Worm (Caenorhabditis elegans) whole organism, L3 larva: ENCODE results near the gene ZC239.4.
"Not testable (repeated sequence)": the region's sequence is repeated elsewhere in the genome, so short reads cannot be mapped to it uniquely, and the experiment has no call there.

Experiments
- R02D3.7 ChIP-seq: fragments of 150-350 bp; optimal IDR thresholded peaks from 2 replicates; lab custom pipeline; 2014; ENCODE audit warnings: missing biosample characterization, missing genetic modification characterization
- aly-2 ChIP-seq: fragments of 150-350 bp; optimal IDR thresholded peaks from 2 replicates; lab custom pipeline; 2014; ENCODE audit warnings: missing biosample characterization, missing genetic modification characterization
- ama-1 ChIP-seq: fragments of 150-350 bp; optimal IDR thresholded peaks from 2 replicates; lab custom pipeline; 2018
- ceh-16 ChIP-seq: sonication (generic microtip); optimal IDR thresholded peaks from 2 replicates; lab custom pipeline; 2017; ENCODE audit warnings: missing biosample characterization, missing genetic modification characterization
- ceh-28 ChIP-seq: fragments of 150-350 bp; optimal IDR thresholded peaks from 2 replicates; lab custom pipeline; 2014; ENCODE audit warnings: missing biosample characterization, missing genetic modification reagents, missing genetic modification characterization
- ceh-82 ChIP-seq: fragments of 150-350 bp; optimal IDR thresholded peaks from 2 replicates; lab custom pipeline; 2014; ENCODE audit warnings: missing biosample characterization, missing genetic modification characterization
- egl-5 ChIP-seq: fragments of 150-350 bp; optimal IDR thresholded peaks from 2 replicates; lab custom pipeline; 2017; ENCODE audit warnings: missing biosample characterization, missing genetic modification reagents, missing genetic modification characterization, inconsistent platforms
- elt-1 ChIP-seq: fragments of 150-350 bp; optimal IDR thresholded peaks from 2 replicates; lab custom pipeline; 2014; ENCODE audit warnings: missing biosample characterization, missing genetic modification characterization
- elt-2 ChIP-seq: sonication (generic microtip); optimal IDR thresholded peaks from 2 replicates; lab custom pipeline; 2016; ENCODE audit warnings: missing genetic modification reagents, mild to moderate bottlenecking, missing genetic modification characterization, missing compliant biosample characterization
- elt-3 ChIP-seq, 3 experiments: fragments of 150-350 bp in 1 of 3; sonication (generic microtip) in 2 of 3; optimal IDR thresholded peaks; 2 replicates in 2 of 3; 4 replicates in 1 of 3; lab custom pipeline; 2014 to 2017; ENCODE audit warnings: missing biosample characterization in 3 of 3, missing genetic modification characterization in 3 of 3
- fkh-10 ChIP-seq: sonication (generic microtip); optimal IDR thresholded peaks from 2 replicates; lab custom pipeline; 2017; ENCODE audit warnings: missing biosample characterization, missing genetic modification reagents, missing genetic modification characterization
- fos-1 ChIP-seq: fragments of 150-350 bp; optimal IDR thresholded peaks from 2 replicates; lab custom pipeline; 2014; ENCODE audit warnings: missing biosample characterization, missing genetic modification characterization
- hmg-11 ChIP-seq: sonication (generic microtip); optimal IDR thresholded peaks from 2 replicates; lab custom pipeline; 2016; ENCODE audit warnings: missing genetic modification characterization, missing compliant biosample characterization
- jun-1 ChIP-seq: fragments of 150-350 bp; optimal IDR thresholded peaks from 2 replicates; lab custom pipeline; 2014; ENCODE audit warnings: missing biosample characterization, missing genetic modification reagents, missing genetic modification characterization
- lin-15B ChIP-seq: fragments of 150-350 bp; optimal IDR thresholded peaks from 2 replicates; lab custom pipeline; 2014; ENCODE audit warnings: missing biosample characterization, missing genetic modification characterization
- lin-39 ChIP-seq: fragments of 150-350 bp; optimal IDR thresholded peaks from 2 replicates; lab custom pipeline; 2018; ENCODE audit warnings: missing biosample characterization, missing genetic modification reagents, missing genetic modification characterization
- mdl-1 ChIP-seq: fragments of 150-350 bp; optimal IDR thresholded peaks from 2 replicates; lab custom pipeline; 2014; ENCODE audit warnings: missing biosample characterization, missing genetic modification characterization
- nfya-1 ChIP-seq: sonication (generic microtip); optimal IDR thresholded peaks from 2 replicates; lab custom pipeline; 2017; ENCODE audit warnings: missing genetic modification characterization, mild to moderate bottlenecking, missing compliant biosample characterization, antibody characterized with exemption, moderate library complexity; ENCODE audit not compliant: insufficient read depth
- nhr-12 ChIP-seq: fragments of 150-350 bp; optimal IDR thresholded peaks from 2 replicates; lab custom pipeline; 2014; ENCODE audit warnings: missing biosample characterization, missing genetic modification characterization
- nhr-23 ChIP-seq: fragments of 150-350 bp; optimal IDR thresholded peaks from 2 replicates; lab custom pipeline; 2014; ENCODE audit warnings: missing biosample characterization, missing genetic modification reagents, missing genetic modification characterization
- nhr-237 ChIP-seq: fragments of 150-350 bp; optimal IDR thresholded peaks from 2 replicates; lab custom pipeline; 2014; ENCODE audit warnings: missing biosample characterization, missing genetic modification characterization
- nhr-25 ChIP-seq: sonication (generic microtip); optimal IDR thresholded peaks from 2 replicates; lab custom pipeline; 2017; ENCODE audit warnings: missing biosample characterization, missing genetic modification characterization
- nhr-28 ChIP-seq: fragments of 150-350 bp; optimal IDR thresholded peaks from 2 replicates; lab custom pipeline; 2014; ENCODE audit warnings: missing biosample characterization, missing genetic modification characterization
- nhr-43 ChIP-seq: sonication (generic microtip); optimal IDR thresholded peaks from 2 replicates; lab custom pipeline; 2016; ENCODE audit warnings: mild to moderate bottlenecking, missing genetic modification characterization, missing compliant biosample characterization; ENCODE audit not compliant: poor library complexity, severe bottlenecking
- nhr-76 ChIP-seq: fragments of 150-350 bp; sonication (generic microtip); optimal IDR thresholded peaks from 5 replicates; lab custom pipeline; 2014; ENCODE audit warnings: missing biosample characterization, missing genetic modification characterization
- nhr-77 ChIP-seq: fragments of 150-350 bp; optimal IDR thresholded peaks from 2 replicates; lab custom pipeline; 2014; ENCODE audit warnings: missing biosample characterization, missing genetic modification characterization
- pha-4 ChIP-seq: fragments of 150-350 bp; optimal IDR thresholded peaks from 2 replicates; lab custom pipeline; 2014; ENCODE audit warnings: missing biosample characterization, missing genetic modification reagents, missing genetic modification characterization
- pqm-1 ChIP-seq: fragments of 150-350 bp; optimal IDR thresholded peaks from 2 replicates; lab custom pipeline; 2017; ENCODE audit warnings: missing biosample characterization, missing genetic modification characterization, inconsistent platforms
- sea-2 ChIP-seq: fragments of 150-350 bp; sonication (generic microtip); optimal IDR thresholded peaks from 4 replicates; lab custom pipeline; 2014; ENCODE audit warnings: missing biosample characterization, missing genetic modification reagents, missing genetic modification characterization
- skn-1 ChIP-seq: fragments of 150-350 bp; optimal IDR thresholded peaks from 2 replicates; lab custom pipeline; 2014; ENCODE audit warnings: missing biosample characterization, missing genetic modification characterization
- snpc-4 ChIP-seq: fragments of 150-350 bp; optimal IDR thresholded peaks from 2 replicates; lab custom pipeline; 2014; ENCODE audit warnings: missing biosample characterization, missing genetic modification characterization
- tbx-2 ChIP-seq: sonication (generic microtip); optimal IDR thresholded peaks from 2 replicates; lab custom pipeline; 2016; ENCODE audit warnings: mild to moderate bottlenecking, missing genetic modification characterization, missing compliant biosample characterization
- unc-39 ChIP-seq: sonication (generic microtip); optimal IDR thresholded peaks from 4 replicates; lab custom pipeline; 2017; ENCODE audit warnings: missing biosample characterization, missing genetic modification characterization
- unc-62 ChIP-seq: fragments of 150-350 bp; sonication (generic microtip); optimal IDR thresholded peaks from 4 replicates; lab custom pipeline; 2014; ENCODE audit warnings: missing biosample characterization, missing genetic modification reagents, missing genetic modification characterization
- zag-1 ChIP-seq: fragments of 150-350 bp; optimal IDR thresholded peaks from 2 replicates; lab custom pipeline; 2014; ENCODE audit warnings: missing biosample characterization, missing genetic modification characterization
- ztf-11 ChIP-seq: fragments of 150-350 bp; optimal IDR thresholded peaks from 2 replicates; lab custom pipeline; 2014; ENCODE audit warnings: missing biosample characterization, missing genetic modification characterization
- ztf-4 ChIP-seq: fragments of 150-350 bp; optimal IDR thresholded peaks from 2 replicates; lab custom pipeline; 2014; ENCODE audit warnings: missing biosample characterization, missing genetic modification characterization

The ZC239.4 gene

DNA sequence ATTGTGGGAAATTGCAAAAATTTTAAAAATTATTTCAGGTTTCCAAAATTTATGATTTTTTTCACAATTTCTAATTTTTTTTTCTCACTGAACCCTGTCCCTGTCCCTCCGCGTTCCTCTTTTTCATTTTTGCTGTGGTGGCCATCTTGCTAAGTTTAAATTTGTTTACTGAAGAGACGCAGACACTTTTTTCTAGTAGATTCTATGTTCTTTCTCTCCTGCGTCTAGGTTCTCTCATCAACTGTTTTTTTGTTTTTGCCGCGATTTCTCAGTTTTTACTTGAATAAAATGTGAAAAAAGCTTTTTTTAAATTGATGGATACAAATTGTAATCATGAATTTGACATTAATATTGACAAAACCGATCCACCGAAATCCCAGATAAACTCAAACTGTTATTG lies 4.7 kb upstream of the ZC239.4 start, which contains the start of gene ZC239.6:
ZC239.6 (plus strand) TSS at position 381 of the 400 bp plus-strand sequence.
- TF ChIP-seq hmg-11 (peak; percentile 30), ceh-82 (tag; lab: Kevin White, UChicago) (no peak), R02D3.7 (tag; lab: Kevin White, UChicago) (no peak), ztf-4 (tag; lab: Kevin White, UChicago) (no peak), egl-5 (tag; lab: Kevin White, UChicago) (no peak), jun-1 (tag; lab: Kevin White, UChicago) (no peak), nhr-76 (tag; lab: Kevin White, UChicago) (no peak), nhr-237 (tag; lab: Kevin White, UChicago) (no peak), nhr-28 (no peak), lin-39 (tag; lab: Kevin White, UChicago) (no peak), skn-1 (no peak), nhr-25 (tag; lab: Kevin White, UChicago) (no peak), pha-4 (tag; lab: Kevin White, UChicago) (peak; percentile 66), ceh-16 (no peak), ceh-28 (tag; lab: Kevin White, UChicago) (no peak), ztf-11 (no peak), fkh-10 (GFP tag; lab: Kevin White, UChicago) (no peak), sea-2 (GFP tag; lab: Kevin White, UChicago) (no peak), unc-39 (tag; lab: Kevin White, UChicago) (no peak), nfya-1 (tag; lab: Kevin White, UChicago) (peak; percentile 55), nhr-43 (tag; lab: Kevin White, UChicago) (no peak), zag-1 (tag; lab: Kevin White, UChicago) (no peak), nhr-23 (tag; lab: Kevin White, UChicago) (peak; percentile 3), unc-62 (no peak), aly-2 (tag; lab: Kevin White, UChicago) (no peak), snpc-4 (tag; lab: Kevin White, UChicago) (peak; percentile 33)
- TF ChIP-seq, all 47 proteins: peak for 5

DNA sequence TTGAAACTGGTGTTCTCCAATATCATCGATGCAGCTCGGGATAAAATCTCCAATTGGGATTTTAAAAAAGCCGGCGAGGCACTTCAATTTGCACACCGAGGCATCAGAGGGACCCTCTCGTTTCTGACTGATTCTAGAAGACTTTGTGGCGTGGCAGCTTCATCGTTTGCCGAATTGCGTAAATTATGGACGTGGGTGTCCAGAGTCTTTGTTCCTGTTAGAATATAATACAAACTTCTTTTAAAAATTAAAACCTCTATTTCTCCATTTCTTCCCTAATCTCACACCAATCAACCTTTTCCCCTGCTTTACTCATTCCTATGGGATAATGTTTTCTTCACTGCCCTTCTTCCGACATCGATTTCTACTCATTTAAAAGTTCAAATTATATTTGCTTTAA lies 3.6 kb upstream of the ZC239.4 start, which contains the start of gene ZC239.5:
ZC239.5 (plus strand) TSS at position 301 of the 400 bp plus-strand sequence.
- TF ChIP-seq elt-3 (tag; optimal IDR thresholded peaks at IDR 0.05; lab: Kevin White, UChicago) (no peak), fkh-10 (GFP tag; lab: Kevin White, UChicago) (no peak), zag-1 (tag; lab: Kevin White, UChicago) (no peak), pha-4 (tag; lab: Kevin White, UChicago) (no peak), hmg-11 (no peak), ama-1 (lab: Kevin White, UChicago) (no peak), lin-15B (tag; lab: Kevin White, UChicago) (no peak), nhr-77 (tag; lab: Kevin White, UChicago) (no peak), mdl-1 (tag; lab: Kevin White, UChicago) (no peak), elt-2 (tag; lab: Kevin White, UChicago) (no peak), nhr-12 (tag; lab: Kevin White, UChicago) (no peak), nhr-237 (tag; lab: Kevin White, UChicago) (no peak), unc-62 (no peak), ceh-28 (tag; lab: Kevin White, UChicago) (no peak), elt-1 (tag; lab: Kevin White, UChicago) (no peak), ztf-4 (tag; lab: Kevin White, UChicago) (no peak), nhr-25 (tag; lab: Kevin White, UChicago) (no peak)

DNA sequence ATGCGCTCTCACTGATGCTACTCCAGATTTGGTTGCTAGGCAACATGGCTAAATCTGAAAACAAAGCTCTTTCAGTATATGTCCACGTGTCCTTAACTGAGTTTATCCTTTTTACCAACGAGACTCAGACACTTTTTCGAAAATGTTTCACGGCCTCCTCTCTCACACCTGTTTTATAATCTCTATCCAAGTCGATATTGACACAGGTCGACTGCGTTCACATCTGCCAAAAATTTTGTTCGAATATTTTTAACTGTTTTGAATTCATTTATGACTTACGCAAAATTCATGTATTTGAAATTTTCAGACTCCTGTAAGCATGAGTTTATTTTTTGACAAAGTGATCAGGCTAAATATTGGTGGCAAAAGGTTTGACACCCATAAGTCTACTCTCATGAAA lies 1.8 kb downstream of the ZC239.4 start, which contains the start of gene ZC239.3:
ZC239.3 (plus strand) TSS at position 301 of the 400 bp plus-strand sequence.
- TF ChIP-seq fos-1, snpc-4, nhr-237 (tag; lab: Kevin White, UChicago): not testable (repeated sequence)

ce11 chrII:3220723-3221122 lies 6.7 kb downstream of the ZC239.4 start, which contains the start of gene ZC239.22:
ZC239.22 (minus strand) TSS chrII:3220823.
- TF ChIP-seq elt-2 (tag; lab: Kevin White, UChicago) (peak; percentile 15), tbx-2 (tag; lab: Kevin White, UChicago) (no peak), pqm-1 (tag; lab: Kevin White, UChicago) (no peak), elt-1 (tag; lab: Kevin White, UChicago) (no peak)
